Fruit fly (Drosophila melanogaster) whole organism, wandering third instar larva: ENCODE results near the gene CG42718.

Source experiments
- Abd-B ChIP-seq: fragments of >200 bp; optimal IDR thresholded peaks from 2 replicates; lab custom pipeline; 2017; ENCODE audit warnings: missing biosample characterization, missing genetic modification characterization
- CG32264 ChIP-seq: fragments of 200-800 bp; sonication (Bioruptor generic); optimal IDR thresholded peaks from 2 replicates; lab custom pipeline; 2016; ENCODE audit warnings: missing biosample characterization, missing genetic modification characterization
- CG9705 ChIP-seq: fragments of 200-800 bp; sonication (Bioruptor generic); optimal IDR thresholded peaks from 2 replicates; lab custom pipeline; 2018; ENCODE audit warnings: missing biosample characterization, mild to moderate bottlenecking, missing genetic modification characterization
- CrebA ChIP-seq: fragments of 200-800 bp; sonication (Bioruptor generic); optimal IDR thresholded peaks from 2 replicates; lab custom pipeline; 2016; ENCODE audit warnings: missing biosample characterization, mild to moderate bottlenecking, missing genetic modification characterization, borderline replicate concordance
- Dfd ChIP-seq: fragments of >200 bp; optimal IDR thresholded peaks from 2 replicates; lab custom pipeline; 2017; ENCODE audit warnings: missing biosample characterization, missing genetic modification characterization
- Dif ChIP-seq: fragments of 200-275, 200-300 bp; sonication (Bioruptor generic); optimal IDR thresholded peaks from 2 replicates; lab custom pipeline; 2018; ENCODE audit warnings: missing biosample characterization, missing genetic modification characterization; ENCODE audit not compliant: partially characterized antibody
- GATAd ChIP-seq: sonication (Bioruptor generic); optimal IDR thresholded peaks from 2 replicates; lab custom pipeline; 2016; ENCODE audit warnings: missing biosample characterization, missing genetic modification characterization
- Hnf4 ChIP-seq: fragments of 200-800 bp; sonication (Bioruptor generic); optimal IDR thresholded peaks from 2 replicates; lab custom pipeline; 2016; ENCODE audit warnings: missing biosample characterization, mild to moderate bottlenecking, missing genetic modification characterization
- Hr83 ChIP-seq: fragments of 200-300 bp; sonication (Bioruptor generic); optimal IDR thresholded peaks from 2 replicates; lab custom pipeline; 2016; ENCODE audit warnings: missing biosample characterization, mild to moderate bottlenecking, missing genetic modification characterization, moderate library complexity; ENCODE audit not compliant: poor library complexity, severe bottlenecking
- Myc ChIP-seq: fragments of >200 bp; optimal IDR thresholded peaks from 2 replicates; lab custom pipeline; 2017
- N ChIP-seq: fragments of >200 bp; optimal IDR thresholded peaks from 2 replicates; lab custom pipeline; 2018; ENCODE audit warnings: missing biosample characterization, missing external identifiers, missing genetic modification characterization
- Rel ChIP-seq, 2 experiments: fragments of 200-800 bp; sonication (Bioruptor generic) in 1 of 2; optimal IDR thresholded peaks; 2 replicates in 1 of 2; 3 replicates in 1 of 2; lab custom pipeline; 2016 to 2019; ENCODE audit warnings: mild to moderate bottlenecking in 2 of 2, missing biosample characterization in 2 of 2, missing genetic modification characterization in 2 of 2, moderate library complexity in 1 of 2
- Sp1 ChIP-seq: fragments of 200-800 bp; sonication (Bioruptor generic); optimal IDR thresholded peaks from 3 replicates; lab custom pipeline; 2019; ENCODE audit warnings: missing biosample characterization, mild to moderate bottlenecking, missing genetic modification characterization, moderate library complexity
- Vsx2 ChIP-seq: fragments of 200-300, 225-300 bp; sonication (Bioruptor generic); optimal IDR thresholded peaks from 2 replicates; lab custom pipeline; 2018; ENCODE audit warnings: missing biosample characterization, missing genetic modification characterization; ENCODE audit not compliant: partially characterized antibody
- br ChIP-seq: fragments of 200-800 bp; sonication (Bioruptor generic); optimal IDR thresholded peaks from 2 replicates; lab custom pipeline; 2016; ENCODE audit warnings: missing biosample characterization, missing genetic modification characterization
- brk ChIP-seq: fragments of 200-800 bp; sonication (Bioruptor generic); optimal IDR thresholded peaks from 2 replicates; lab custom pipeline; 2016; ENCODE audit warnings: missing biosample characterization, mild to moderate bottlenecking, missing genetic modification characterization
- dsf ChIP-seq: sonication (Bioruptor generic); optimal IDR thresholded peaks from 2 replicates; lab custom pipeline; 2016; ENCODE audit warnings: missing biosample characterization, missing genetic modification characterization, borderline replicate concordance
- ey ChIP-seq: fragments of 200-800 bp; sonication (Bioruptor generic); optimal IDR thresholded peaks from 2 replicates; lab custom pipeline; 2016; ENCODE audit warnings: missing biosample characterization, missing genetic modification characterization
- fru ChIP-seq: fragments of 200-800 bp; sonication (Bioruptor generic); optimal IDR thresholded peaks from 3 replicates; lab custom pipeline; 2016; ENCODE audit warnings: missing biosample characterization, mild to moderate bottlenecking, missing genetic modification characterization
- h ChIP-seq: fragments of 200-800 bp; sonication (Bioruptor generic); optimal IDR thresholded peaks from 3 replicates; lab custom pipeline; 2016; ENCODE audit warnings: missing biosample characterization, mild to moderate bottlenecking, missing genetic modification characterization
- lola ChIP-seq: fragments of >200 bp; optimal IDR thresholded peaks from 2 replicates; lab custom pipeline; 2017; ENCODE audit warnings: missing biosample characterization, missing genetic modification characterization
- pan ChIP-seq: fragments of >200 bp; optimal IDR thresholded peaks from 2 replicates; lab custom pipeline; 2017
- rgr ChIP-seq: fragments of 200-800 bp; sonication (Bioruptor generic); optimal IDR thresholded peaks from 3 replicates; lab custom pipeline; 2016; ENCODE audit warnings: missing biosample characterization, mild to moderate bottlenecking, missing genetic modification characterization
- usp ChIP-seq: fragments of >200 bp; optimal IDR thresholded peaks from 2 replicates; lab custom pipeline; 2017; ENCODE audit warnings: missing biosample characterization, missing genetic modification characterization
- woc ChIP-seq: sonication (Bioruptor generic); optimal IDR thresholded peaks from 2 replicates; lab custom pipeline; 2016; ENCODE audit warnings: missing biosample characterization, mild to moderate bottlenecking, missing genetic modification characterization

The CG42718 gene

DNA sequence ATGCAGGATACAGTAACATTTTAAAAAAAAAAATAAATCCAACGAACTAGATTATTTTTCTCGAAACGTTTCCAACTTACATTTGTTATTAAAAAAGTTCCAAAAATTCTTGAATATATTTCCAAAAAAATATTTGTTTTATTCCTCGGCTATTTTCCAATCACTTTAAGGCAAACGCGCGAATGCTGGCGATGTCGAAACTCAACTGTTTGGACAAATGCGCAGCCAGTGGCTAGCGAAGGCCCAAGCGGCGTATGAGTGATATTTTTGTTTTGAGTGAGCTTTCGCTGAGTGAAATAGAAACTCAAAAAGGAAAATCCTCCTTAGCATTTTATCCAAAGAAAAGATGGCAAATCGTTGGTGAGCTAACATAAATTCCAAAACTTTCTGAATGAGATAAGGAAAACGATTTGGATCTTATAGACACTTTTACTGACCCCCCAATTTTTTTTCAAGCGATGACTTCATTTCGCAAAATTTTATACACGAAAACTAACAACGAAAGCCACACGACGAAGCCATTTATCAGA lies 38.2 kb upstream of the CG42718 start, which contains the start of gene ringer:
Gene ringer, minus strand, starts transcription at position 210 of the 530 bp plus-strand sequence.
- TF ChIP-seq woc (GFP tag; lab: Kevin White, UChicago): no peak
- no peak for TF ChIP-seq Rel (GFP tag; optimal IDR thresholded peaks at IDR 0.05; lab: Kevin White, UChicago)
- TF ChIP-seq Rel (tag; optimal IDR thresholded peaks at IDR 0.05; lab: Kevin White, UChicago): no peak
- no peak for TF ChIP-seq CrebA (GFP tag; lab: Kevin White, UChicago)
- no peak for TF ChIP-seq Sp1 (GFP tag; lab: Kevin White, UChicago)
- TF ChIP-seq Myc (lab: Kevin White, UChicago): no peak
- no peak for TF ChIP-seq Hr83

DNA sequence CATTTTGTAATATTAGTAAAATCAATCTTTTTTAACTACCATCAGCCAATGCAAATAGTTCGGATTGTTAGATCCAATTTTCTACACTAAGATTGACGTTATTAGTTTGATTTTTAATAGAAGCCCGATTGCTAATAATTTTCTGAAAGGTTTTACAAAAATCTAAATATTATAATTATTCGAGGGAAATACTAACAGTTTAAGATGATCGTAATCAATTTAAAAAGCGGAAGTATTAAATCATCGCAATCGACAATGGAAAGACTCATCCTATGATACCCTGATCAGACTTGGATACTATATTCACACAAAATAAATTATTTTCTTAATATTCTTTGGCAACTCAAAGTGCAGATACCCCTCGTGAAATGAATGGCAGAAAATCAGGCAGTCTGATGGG lies 36.8 kb upstream of the CG42718 start:
- TF ChIP-seq Abd-B (GFP tag; lab: Kevin White, UChicago): no peak
- TF ChIP-seq fru (GFP tag; lab: Kevin White, UChicago): no peak
- TF ChIP-seq N (GFP tag; lab: Kevin White, UChicago): no peak
- TF ChIP-seq Hr83: no peak
- no peak for TF ChIP-seq brk (GFP tag; lab: Kevin White, UChicago)
- TF ChIP-seq CG9705 (GFP tag; lab: Kevin White, UChicago): no peak
- no peak for TF ChIP-seq GATAd
- no peak for TF ChIP-seq Hnf4
- no peak for TF ChIP-seq dsf (GFP tag; lab: Kevin White, UChicago)
- TF ChIP-seq pan (lab: Kevin White, UChicago): no peak
- no peak for TF ChIP-seq Myc (lab: Kevin White, UChicago)
- TF ChIP-seq usp (GFP tag; lab: Kevin White, UChicago): no peak
- TF ChIP-seq CrebA (GFP tag; lab: Kevin White, UChicago): no peak
- TF ChIP-seq, all 38 proteins: peak for 0

DNA sequence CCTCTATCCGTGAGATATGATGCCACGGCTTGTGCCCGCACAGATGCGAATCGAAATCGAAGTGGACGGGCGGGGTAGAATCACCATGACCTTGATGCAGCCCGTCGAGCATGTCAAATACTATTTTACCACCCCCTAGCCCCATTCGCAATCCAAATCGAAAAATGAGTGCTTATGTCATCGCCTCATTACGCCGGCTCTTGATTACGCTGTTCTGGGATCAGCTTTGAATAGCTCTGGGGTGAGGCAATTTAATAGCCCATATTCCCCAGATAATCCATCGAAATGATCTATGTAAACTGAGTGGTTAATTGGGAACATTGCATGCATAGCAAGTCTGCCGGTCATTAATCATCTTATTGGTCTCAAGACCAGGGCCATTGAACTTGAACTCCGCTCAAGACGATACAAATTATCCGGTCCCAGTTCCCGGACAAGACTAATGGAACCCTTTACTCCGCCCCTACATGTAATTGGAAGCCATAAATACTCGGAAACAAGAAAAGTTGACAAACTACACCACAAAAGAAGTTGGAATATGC lies 36.2 kb upstream of the CG42718 start:
- TF ChIP-seq Dfd (GFP tag; lab: Kevin White, UChicago) (no peak), ey (no peak), fru (GFP tag; lab: Kevin White, UChicago) (no peak), pan (lab: Kevin White, UChicago) (no peak), dsf (GFP tag; lab: Kevin White, UChicago) (no peak), br (GFP tag; lab: Kevin White, UChicago) (no peak), lola (GFP tag; lab: Kevin White, UChicago) (no peak), Dif (GFP tag; lab: Kevin White, UChicago) (no peak), Hr83 (no peak), rgr (GFP tag; lab: Kevin White, UChicago) (no peak), CrebA (GFP tag; lab: Kevin White, UChicago) (no peak), usp (GFP tag; lab: Kevin White, UChicago) (no peak), Myc (lab: Kevin White, UChicago) (no peak)

DNA sequence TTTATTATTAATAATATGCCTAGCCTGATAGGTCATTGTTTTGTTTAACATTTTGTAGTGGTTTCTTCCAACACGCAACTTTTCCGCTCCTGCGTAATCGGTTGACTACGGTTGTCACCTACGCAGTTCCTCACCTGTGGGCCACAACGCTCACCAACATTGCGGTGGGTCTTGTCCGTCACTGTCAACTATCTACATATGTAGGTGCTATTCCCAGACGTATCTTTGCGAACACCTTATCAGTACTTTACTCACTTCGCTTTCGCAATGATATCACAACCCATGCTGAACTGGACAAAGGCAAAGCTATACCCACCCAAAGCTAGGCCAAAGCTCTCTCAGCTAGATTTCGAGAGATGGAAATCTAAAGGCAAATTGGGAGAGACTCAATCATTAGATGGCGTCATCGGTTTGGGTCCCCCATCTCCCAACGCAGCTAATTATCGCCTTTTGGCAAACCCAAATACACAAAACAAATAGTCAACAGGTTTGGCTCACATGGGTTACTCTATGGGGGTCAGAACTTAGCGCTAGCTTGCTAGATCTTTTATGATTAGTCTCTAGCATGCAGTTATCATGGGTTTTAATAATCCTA lies 35.2 kb upstream of the CG42718 start:
- no peak for TF ChIP-seq pan (lab: Kevin White, UChicago)
- TF ChIP-seq GATAd: no peak
- TF ChIP-seq lola (GFP tag; lab: Kevin White, UChicago): no peak
- TF ChIP-seq woc (GFP tag; lab: Kevin White, UChicago): no peak
- no peak for TF ChIP-seq brk (GFP tag; lab: Kevin White, UChicago)
- TF ChIP-seq usp (GFP tag; lab: Kevin White, UChicago): no peak
- TF ChIP-seq Dfd (GFP tag; lab: Kevin White, UChicago): no peak
- no peak for TF ChIP-seq h (GFP tag; lab: Kevin White, UChicago)
- TF ChIP-seq fru (GFP tag; lab: Kevin White, UChicago): no peak
- TF ChIP-seq Vsx2: peak; percentile 84
- no peak for TF ChIP-seq rgr (GFP tag; lab: Kevin White, UChicago)
- no peak for TF ChIP-seq dsf (GFP tag; lab: Kevin White, UChicago)
- peak; percentile 27 for TF ChIP-seq Dif (GFP tag; lab: Kevin White, UChicago)

DNA sequence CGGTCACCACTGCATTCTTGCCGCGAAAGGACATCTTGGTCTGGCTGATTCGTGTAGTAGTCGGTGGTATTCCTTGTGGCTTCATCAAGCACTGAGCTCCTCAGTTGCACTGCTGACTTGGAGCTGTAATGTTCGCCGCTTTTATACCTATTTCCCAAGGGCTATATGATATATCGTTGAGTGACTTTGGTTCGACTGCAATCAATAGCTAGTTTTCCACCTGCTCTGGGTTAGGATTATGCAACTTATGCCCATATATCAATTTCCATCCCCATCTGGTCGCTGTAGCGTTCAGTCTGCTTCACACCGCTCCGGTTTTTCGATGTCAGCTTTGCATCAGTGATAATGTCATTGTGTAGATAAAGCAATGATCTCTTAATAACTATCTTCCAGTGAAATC lies 33.1 kb upstream of the CG42718 start, which contains the start of gene Pdh:
Gene Pdh, minus strand, starts transcription at position 101 of the 400 bp plus-strand sequence.
- TF ChIP-seq ey (no peak), Hnf4 (no peak), CG9705 (GFP tag; lab: Kevin White, UChicago) (no peak), CG32264 (GFP tag; lab: Kevin White, UChicago) (no peak), GATAd (no peak), usp (GFP tag; lab: Kevin White, UChicago) (no peak)
